Fruit fly (Drosophila melanogaster) whole organism, wandering third instar larva: ENCODE data around the gene Grip84.

ENCODE experiments used
- CrebA ChIP-seq: fragments of 200-800 bp; sonication (Bioruptor generic); optimal IDR thresholded peaks from 2 replicates; lab custom pipeline; 2016; ENCODE audit warnings: missing biosample characterization, mild to moderate bottlenecking, missing genetic modification characterization, borderline replicate concordance
- Hr78 ChIP-seq: fragments of >200 bp; optimal IDR thresholded peaks from 2 replicates; lab custom pipeline; 2017; ENCODE audit warnings: missing biosample characterization, missing genetic modification characterization
- N ChIP-seq: fragments of >200 bp; optimal IDR thresholded peaks from 2 replicates; lab custom pipeline; 2018; ENCODE audit warnings: missing biosample characterization, missing external identifiers, missing genetic modification characterization
- OdsH ChIP-seq: fragments of 200-800 bp; sonication (Bioruptor generic); optimal IDR thresholded peaks from 2 replicates; lab custom pipeline; 2016; ENCODE audit warnings: missing biosample characterization, mild to moderate bottlenecking, missing genetic modification characterization
- br ChIP-seq: fragments of 200-800 bp; sonication (Bioruptor generic); optimal IDR thresholded peaks from 2 replicates; lab custom pipeline; 2016; ENCODE audit warnings: missing biosample characterization, missing genetic modification characterization
- pan ChIP-seq: fragments of >200 bp; optimal IDR thresholded peaks from 2 replicates; lab custom pipeline; 2017
- psq ChIP-seq: fragments of 200-800 bp; sonication (Bioruptor generic); optimal IDR thresholded peaks from 3 replicates; lab custom pipeline; 2017; ENCODE audit warnings: missing biosample characterization, mild to moderate bottlenecking, missing genetic modification characterization, moderate library complexity

DNA sequence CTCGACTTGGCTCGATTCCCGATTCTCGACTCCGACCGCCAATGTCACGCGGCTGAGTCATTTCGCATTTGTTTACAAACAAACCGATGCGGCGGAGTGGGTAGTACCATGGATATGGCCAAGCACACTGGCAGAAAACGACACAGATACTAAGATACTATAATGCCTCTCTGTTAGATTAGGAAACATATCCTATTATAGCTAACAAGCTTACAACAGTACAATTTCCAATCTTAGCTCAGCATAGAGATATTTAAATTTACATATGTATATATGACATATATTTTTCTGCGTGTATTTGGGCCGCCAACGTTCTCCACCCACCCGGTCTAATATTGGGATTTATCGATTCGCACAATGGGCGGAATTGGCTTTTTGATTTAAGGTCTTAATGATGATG, 38.4 kb upstream of the Grip84 start:
- TF ChIP-seq OdsH (GFP tag; lab: Kevin White, UChicago) (peak; percentile 59), pan (lab: Kevin White, UChicago) (no peak), Hr78 (GFP tag; lab: Kevin White, UChicago) (no peak), CrebA (GFP tag; lab: Kevin White, UChicago) (no peak), N (GFP tag; lab: Kevin White, UChicago) (no peak), psq (peak; percentile 31), br (GFP tag; lab: Kevin White, UChicago) (peak; percentile 46)
